Worm (Caenorhabditis elegans) whole organism, L1 larva: ENCODE data around the gene oat-1.

Experiments used
- C16A3.4 ChIP-seq: fragments of 150-350 bp; optimal IDR thresholded peaks from 2 replicates; lab custom pipeline; 2014; ENCODE audit warnings: missing biosample characterization, missing genetic modification characterization
- dpl-1 ChIP-seq, 3 experiments: fragments of 150-350 bp in 2 of 3; sonication (generic microtip) in 1 of 3; optimal IDR thresholded peaks; 2 replicates each; lab custom pipeline; 2014 to 2017; ENCODE audit warnings: missing biosample characterization in 3 of 3, missing genetic modification characterization in 3 of 3, missing genetic modification reagents in 3 of 3
- elt-3 ChIP-seq, 6 experiments: fragments of 150-350 bp in 1 of 6; sonication (generic microtip); optimal IDR thresholded peaks; 2 replicates each; lab custom pipeline; 2017 to 2018; ENCODE audit warnings: missing biosample characterization in 6 of 6, missing genetic modification characterization in 6 of 6, inconsistent platforms in 1 of 6
- fos-1 ChIP-seq: fragments of 150-350 bp; optimal IDR thresholded peaks from 2 replicates; lab custom pipeline; 2014; ENCODE audit warnings: missing biosample characterization, missing genetic modification characterization
- hlh-4 ChIP-seq: sonication (generic microtip); optimal IDR thresholded peaks from 2 replicates; lab custom pipeline; 2016; ENCODE audit warnings: mild to moderate bottlenecking, missing genetic modification characterization, missing compliant biosample characterization
- mdl-1 ChIP-seq, 2 experiments: fragments of 150-350 bp; optimal IDR thresholded peaks; 2 replicates each; lab custom pipeline; 2014 to 2017; ENCODE audit warnings: missing biosample characterization in 2 of 2, missing genetic modification characterization in 2 of 2, inconsistent platforms in 1 of 2
- nhr-237 ChIP-seq: fragments of 150-350 bp; optimal IDR thresholded peaks from 2 replicates; lab custom pipeline; 2014; ENCODE audit warnings: missing biosample characterization, missing genetic modification characterization
- nhr-28 ChIP-seq: fragments of 150-350 bp; optimal IDR thresholded peaks from 2 replicates; lab custom pipeline; 2014; ENCODE audit warnings: missing biosample characterization, missing genetic modification characterization
- snu-23 ChIP-seq: sonication (generic microtip); optimal IDR thresholded peaks from 2 replicates; lab custom pipeline; 2016; ENCODE audit warnings: missing genetic modification characterization, missing compliant biosample characterization

DNA sequence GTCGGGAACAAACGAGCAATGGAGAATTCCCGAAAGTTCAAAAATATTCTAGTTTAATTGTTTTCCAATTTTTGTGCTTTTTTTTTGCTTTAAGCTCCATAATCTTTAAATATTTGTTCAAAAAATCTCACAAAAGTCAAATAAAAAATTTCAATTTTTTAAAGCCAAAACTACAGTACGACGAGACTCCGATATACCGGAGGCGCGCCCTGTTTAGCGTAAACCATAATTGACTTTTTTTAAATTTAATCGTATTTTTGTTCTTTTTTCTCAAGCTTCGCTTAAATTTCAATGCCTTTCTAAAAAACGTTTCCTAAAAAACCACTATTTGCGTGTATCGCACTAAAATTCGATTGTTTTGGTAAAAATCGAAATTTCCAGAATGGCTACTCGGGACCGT is 15.5 kb downstream of the oat-1 start, which contains the start of gene syx-4:
- no peak for TF ChIP-seq nhr-28 (tag; lab: Kevin White, UChicago)
- no peak for TF ChIP-seq fos-1 (tag; lab: Kevin White, UChicago)
- TF ChIP-seq nhr-237 (tag; lab: Kevin White, UChicago) = no peak
- TF ChIP-seq C16A3.4 (tag; lab: Kevin White, UChicago) = no peak
- no peak for TF ChIP-seq mdl-1 (tag; optimal IDR thresholded peaks at IDR 0.05; lab: Kevin White, UChicago)
- no peak for TF ChIP-seq hlh-4
- TF ChIP-seq snu-23 = no peak
- no peak for TF ChIP-seq elt-3 (tag; optimal IDR thresholded peaks at IDR 0.05; lab: Kevin White, UChicago)
- no peak for TF ChIP-seq dpl-1 (GFP tag; optimal IDR thresholded peaks at IDR 0.05; lab: Kevin White, UChicago)
